Worm (Caenorhabditis elegans) whole organism, young adult: ENCODE results near the gene rps-12.
A peak's percentile ranks its signal among the peaks of the same experiment; 100 is the strongest.

Experiments used
- F23B12.7 ChIP-seq: sonication (generic microtip); optimal IDR thresholded peaks from 2 replicates; lab custom pipeline; 2017; ENCODE audit warnings: missing genetic modification characterization, mild to moderate bottlenecking, missing compliant biosample characterization, antibody characterized with exemption, moderate library complexity; ENCODE audit not compliant: insufficient read depth
- K12H6.12 ChIP-seq: fragments of 200-800 bp; sonication (Bioruptor generic); optimal IDR thresholded peaks from 2 replicates; lab custom pipeline; 2018; ENCODE audit warnings: mild to moderate bottlenecking, missing genetic modification characterization, missing compliant biosample characterization
- Y53G8AR.9 ChIP-seq: fragments of 200-800 bp; sonication (Bioruptor generic); conservative IDR thresholded peaks from 2 replicates; pipeline ENCODE4 v1.3.6; 2022; ENCODE audit warnings: missing genetic modification reagents, missing genetic modification characterization, missing compliant biosample characterization
- Y67H2A.10 ChIP-seq: fragments of 200-800 bp; sonication (Bioruptor generic); conservative IDR thresholded peaks from 2 replicates; pipeline ENCODE4 v1.3.6; 2022; ENCODE audit warnings: missing genetic modification reagents, missing genetic modification characterization, missing compliant biosample characterization
- bed-2 ChIP-seq: fragments of 200-800 bp; sonication (Bioruptor generic); IDR thresholded peaks from 2 replicates; pipeline ENCODE4 v1.3.6; 2022; ENCODE audit warnings: missing genetic modification reagents, missing genetic modification characterization, missing compliant biosample characterization
- ccch-3 ChIP-seq: fragments of 200-800 bp; sonication (Bioruptor generic); optimal IDR thresholded peaks from 2 replicates; lab custom pipeline; 2018; ENCODE audit warnings: mild to moderate bottlenecking, missing genetic modification characterization, missing compliant biosample characterization
- cebp-1 ChIP-seq, 2 experiments: fragments of 200-800 bp in 1 of 2; sonication (Bioruptor generic) in 1 of 2; sonication (generic microtip) in 1 of 2; IDR thresholded peaks in 1 of 2; optimal IDR thresholded peaks in 1 of 2; 2 replicates each; pipeline versions ENCODE4 v1.3.6 to Lab custom; 2017 to 2022; ENCODE audit warnings: missing compliant biosample characterization in 2 of 2, missing genetic modification characterization in 2 of 2, mild to moderate bottlenecking in 1 of 2, missing genetic modification reagents in 1 of 2, moderate library complexity in 1 of 2
- cebp-2 ChIP-seq: fragments of 200-800 bp; sonication (Bioruptor generic); IDR thresholded peaks from 2 replicates; pipeline ENCODE4 v1.3.6; 2022; ENCODE audit warnings: missing genetic modification characterization, missing compliant biosample characterization
- ceh-100 ChIP-seq: fragments of 200-800 bp; sonication (Bioruptor generic); IDR thresholded peaks from 2 replicates; pipeline ENCODE4 v1.3.6; 2022; ENCODE audit warnings: missing genetic modification reagents, missing genetic modification characterization, missing compliant biosample characterization
- ceh-58 ChIP-seq: fragments of 200-800 bp; sonication (Bioruptor generic); IDR thresholded peaks from 2 replicates; pipeline ENCODE4 v1.3.6; 2022; ENCODE audit warnings: missing genetic modification characterization, missing compliant biosample characterization
- egl-44 ChIP-seq: fragments of 200-800 bp; sonication (Bioruptor generic); IDR thresholded peaks from 2 replicates; pipeline ENCODE4 v1.3.6; 2022; ENCODE audit warnings: missing genetic modification reagents, missing genetic modification characterization, missing compliant biosample characterization
- hlh-26 ChIP-seq: fragments of 200-800 bp; sonication (Bioruptor generic); conservative IDR thresholded peaks from 2 replicates; pipeline ENCODE4 v1.3.6; 2022; ENCODE audit warnings: missing genetic modification reagents, missing genetic modification characterization, missing compliant biosample characterization
- hrde-1 ChIP-seq: sonication (generic microtip); optimal IDR thresholded peaks from 2 replicates; lab custom pipeline; 2016; ENCODE audit warnings: missing genetic modification characterization, mild to moderate bottlenecking, missing compliant biosample characterization, moderate library complexity, missing genotype, missing genetic modification reagents, borderline replicate concordance
- let-526 ChIP-seq: fragments of 200-800 bp; sonication (Bioruptor generic); IDR thresholded peaks from 2 replicates; pipeline ENCODE4 v1.3.6; 2022; ENCODE audit warnings: missing genetic modification reagents, missing genetic modification characterization, missing compliant biosample characterization
- lin-40 ChIP-seq: sonication (generic microtip); optimal IDR thresholded peaks from 2 replicates; lab custom pipeline; 2016; ENCODE audit warnings: missing genetic modification characterization, mild to moderate bottlenecking, missing compliant biosample characterization, missing genotype, missing genetic modification reagents
- lin-54 ChIP-seq: fragments of 200-800 bp; sonication (Bioruptor generic); optimal IDR thresholded peaks from 2 replicates; lab custom pipeline; 2018; ENCODE audit warnings: mild to moderate bottlenecking, missing genetic modification characterization, missing compliant biosample characterization
- madf-10 ChIP-seq: sonication (generic microtip); optimal IDR thresholded peaks from 2 replicates; lab custom pipeline; 2016; ENCODE audit warnings: mild to moderate bottlenecking, missing genetic modification characterization, missing compliant biosample characterization
- madf-3 ChIP-seq: fragments of 200-800 bp; sonication (Bioruptor generic); IDR thresholded peaks from 2 replicates; pipeline ENCODE4 v1.3.6; 2022; ENCODE audit warnings: missing genetic modification reagents, missing genetic modification characterization, missing compliant biosample characterization
- mel-28 ChIP-seq: sonication (generic microtip); optimal IDR thresholded peaks from 2 replicates; lab custom pipeline; 2016; ENCODE audit warnings: borderline replicate concordance, mild to moderate bottlenecking, missing genetic modification characterization, missing compliant biosample characterization
- nfya-1 ChIP-seq: sonication (generic microtip); optimal IDR thresholded peaks from 2 replicates; lab custom pipeline; 2017; ENCODE audit warnings: antibody characterized with exemption, missing compliant biosample characterization, missing genetic modification characterization, borderline replicate concordance; ENCODE audit not compliant: insufficient read depth
- nfya-2 ChIP-seq: fragments of 200-800 bp; sonication (Bioruptor generic); IDR thresholded peaks from 2 replicates; pipeline ENCODE4 v1.3.6; 2022; ENCODE audit warnings: missing genetic modification reagents, missing genetic modification characterization, missing compliant biosample characterization
- nfyb-1 ChIP-seq: fragments of 200-800 bp; sonication (Bioruptor generic); IDR thresholded peaks from 2 replicates; pipeline ENCODE4 v1.3.6; 2022; ENCODE audit warnings: missing genetic modification reagents, missing genetic modification characterization, missing compliant biosample characterization
- nhr-120 ChIP-seq: fragments of 200-800 bp; sonication (Bioruptor generic); IDR thresholded peaks from 2 replicates; pipeline ENCODE4 v1.3.6; 2022; ENCODE audit warnings: missing genetic modification characterization, missing compliant biosample characterization
- nhr-179 ChIP-seq: sonication (generic microtip); optimal IDR thresholded peaks from 2 replicates; lab custom pipeline; 2016; ENCODE audit warnings: mild to moderate bottlenecking, missing genetic modification characterization, missing compliant biosample characterization
- nhr-27 ChIP-seq: fragments of 200-800 bp; sonication (Bioruptor generic); optimal IDR thresholded peaks from 2 replicates; lab custom pipeline; 2018; ENCODE audit warnings: mild to moderate bottlenecking, missing genetic modification characterization, moderate library complexity, missing compliant biosample characterization
- sdz-38 ChIP-seq: sonication (generic microtip); optimal IDR thresholded peaks from 2 replicates; lab custom pipeline; 2016; ENCODE audit warnings: missing genotype, missing genetic modification characterization, missing compliant biosample characterization
- sea-2 ChIP-seq: fragments of 200-800 bp; sonication (Bioruptor generic); IDR thresholded peaks from 2 replicates; pipeline ENCODE4 v1.3.6; 2022; ENCODE audit warnings: missing genetic modification characterization, missing compliant biosample characterization
- snpc-1.1 ChIP-seq: sonication (generic microtip); optimal IDR thresholded peaks from 2 replicates; lab custom pipeline; 2017; ENCODE audit warnings: missing genetic modification characterization, mild to moderate bottlenecking, missing compliant biosample characterization, antibody characterized with exemption, moderate library complexity, missing genotype, missing genetic modification reagents; ENCODE audit not compliant: insufficient read depth
- snpc-1.3 ChIP-seq: sonication (generic microtip); optimal IDR thresholded peaks from 2 replicates; lab custom pipeline; 2017; ENCODE audit warnings: missing genetic modification characterization, mild to moderate bottlenecking, missing compliant biosample characterization, antibody characterized with exemption, moderate library complexity, missing genotype, missing genetic modification reagents; ENCODE audit not compliant: insufficient read depth
- snpc-4 ChIP-seq, 5 experiments: fragments of 150-350 bp in 1 of 5; sonication (generic microtip) in 4 of 5; optimal IDR thresholded peaks; 2 replicates each; lab custom pipeline; 2014 to 2018; ENCODE audit warnings: missing genetic modification characterization in 5 of 5, missing biosample characterization in 3 of 5, antibody characterized with exemption in 2 of 5, mild to moderate bottlenecking in 2 of 5, missing compliant biosample characterization in 2 of 5, missing genotype in 2 of 5, moderate library complexity in 2 of 5, missing genetic modification reagents in 1 of 5
- tlf-1 ChIP-seq: fragments of 200-800 bp; sonication (Bioruptor generic); optimal IDR thresholded peaks from 2 replicates; lab custom pipeline; 2018; ENCODE audit warnings: mild to moderate bottlenecking, missing genetic modification characterization, missing compliant biosample characterization
- unc-130 ChIP-seq: sonication (generic microtip); optimal IDR thresholded peaks from 2 replicates; lab custom pipeline; 2016; ENCODE audit warnings: missing genetic modification reagents, missing genetic modification characterization, missing compliant biosample characterization
- ztf-18 ChIP-seq: sonication (generic microtip); optimal IDR thresholded peaks from 2 replicates; lab custom pipeline; 2016; ENCODE audit warnings: missing genotype, mild to moderate bottlenecking, missing genetic modification characterization, missing compliant biosample characterization
- ztf-26 ChIP-seq: sonication (generic microtip); optimal IDR thresholded peaks from 2 replicates; lab custom pipeline; 2017; ENCODE audit warnings: missing genetic modification characterization, missing compliant biosample characterization
- ztf-28 ChIP-seq: fragments of 200-800 bp; sonication (Bioruptor generic); IDR thresholded peaks from 2 replicates; pipeline ENCODE4 v1.3.6; 2022; ENCODE audit warnings: missing genetic modification reagents, missing genetic modification characterization, missing compliant biosample characterization

Gene rps-12

ce11 chrIII:5653692-5654105, 25.4 kb upstream of the rps-12 start (continued):
- TF ChIP-seq snpc-1.3 (peak; percentile 96), hlh-26 (no peak), bed-2 (GFP tag; lab: Robert Waterston, UW) (no peak), lin-54 (GFP tag; lab: Kevin White, UChicago) (peak; percentile 88), nhr-120 (GFP tag; lab: Robert Waterston, UW) (no peak), nfya-2 (GFP tag; lab: Robert Waterston, UW) (no peak), madf-3 (GFP tag; lab: Robert Waterston, UW) (0 out of 2 replicates have a peak, but pooled peaks have one; percentile 31), cebp-1 (GFP tag; IDR thresholded peaks at IDR 0.05; lab: Robert Waterston, UW) (no peak), cebp-1 (tag; optimal IDR thresholded peaks at IDR 0.05; lab: Kevin White, UChicago) (no peak), snpc-4 (GFP tag; optimal IDR thresholded peaks at IDR 0.05; lab: Kevin White, UChicago) (peak; percentile 96), snpc-4 (tag; optimal IDR thresholded peaks at IDR 0.05; lab: Kevin White, UChicago) (peak; percentile 94 to 99 (median 98)), nfya-1 (tag; lab: Kevin White, UChicago) (no peak), madf-10 (tag; lab: Kevin White, UChicago) (no peak), Y53G8AR.9 (GFP tag; lab: Robert Waterston, UW) (0 out of 2 replicates have a peak, but pooled peaks have one; percentile 28), snpc-1.1 (tag; lab: Kevin White, UChicago) (peak; percentile 97), unc-130 (GFP tag; lab: Kevin White, UChicago) (peak; percentile 37), ztf-18 (tag; lab: Kevin White, UChicago) (peak; percentile 49), ztf-28 (GFP tag; lab: Robert Waterston, UW) (no peak), tlf-1 (GFP tag; lab: Kevin White, UChicago) (no peak), lin-40 (tag; lab: Kevin White, UChicago) (no peak), F23B12.7 (tag; lab: Kevin White, UChicago) (peak; percentile 46), sea-2 (no peak), K12H6.12 (tag; lab: Kevin White, UChicago) (no peak)

DNA sequence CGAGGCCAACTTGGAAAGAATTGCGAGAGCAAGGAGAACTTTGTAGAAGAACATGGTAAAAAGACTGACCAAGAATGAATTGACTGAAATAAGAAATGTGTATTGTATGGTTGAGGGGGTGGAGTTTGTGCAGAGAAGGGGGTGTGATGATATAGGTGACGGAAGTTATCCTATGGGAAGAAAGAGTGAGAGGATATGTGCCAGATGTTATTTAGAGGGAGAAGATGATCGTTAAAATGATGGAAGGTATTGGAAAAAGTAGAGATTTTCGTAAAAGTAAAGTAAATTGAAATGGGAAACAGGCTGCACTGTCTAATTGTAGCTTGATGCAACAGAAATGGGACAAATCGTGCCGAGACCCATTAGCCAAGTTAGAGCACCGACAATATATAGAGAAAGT, 22.2 kb upstream of the rps-12 start, which contains the start of gene sdz-21:
Gene sdz-21 (minus strand): TSS at position 101 of the 400 bp plus-strand sequence.
- TF ChIP-seq nhr-179 (tag; lab: Kevin White, UChicago) (no peak), let-526 (GFP tag; lab: Robert Waterston, UW) (no peak), ztf-26 (tag; lab: Kevin White, UChicago) (no peak), nhr-27 (no peak), hrde-1 (tag; lab: Kevin White, UChicago) (no peak), bed-2 (GFP tag; lab: Robert Waterston, UW) (no peak), madf-3 (GFP tag; lab: Robert Waterston, UW) (no peak), egl-44 (GFP tag; lab: Robert Waterston, UW) (no peak), ceh-58 (GFP tag; lab: Robert Waterston, UW) (no peak), ccch-3 (GFP tag; lab: Kevin White, UChicago) (no peak), Y67H2A.10 (GFP tag; lab: Robert Waterston, UW) (no peak), sdz-38 (no peak), F23B12.7 (tag; lab: Kevin White, UChicago) (no peak), ceh-100 (GFP tag; lab: Robert Waterston, UW) (no peak), cebp-2 (no peak), mel-28 (tag; lab: Kevin White, UChicago) (no peak), nfyb-1 (GFP tag; lab: Robert Waterston, UW) (no peak)
